Fruit fly (Drosophila melanogaster) whole organism, embryonic: Measurements from ENCODE around the gene CG15515.

Experiments
- ATbp ChIP-seq: fragments of 200-800 bp; sonication (Bioruptor generic); optimal IDR thresholded peaks from 2 replicates; lab custom pipeline; 2017; ENCODE audit warnings: missing biosample characterization, mild to moderate bottlenecking, missing genetic modification characterization, missing genetic modification reagents
- CG10209 ChIP-seq: fragments of 200-800 bp; sonication (Bioruptor generic); optimal IDR thresholded peaks from 3 replicates; lab custom pipeline; 2017; ENCODE audit warnings: missing biosample characterization, mild to moderate bottlenecking, missing genetic modification characterization, missing genetic modification reagents
- CG10543 ChIP-seq: fragments of 200-800 bp; sonication (Bioruptor generic); optimal IDR thresholded peaks from 3 replicates; lab custom pipeline; 2017; ENCODE audit warnings: missing biosample characterization, mild to moderate bottlenecking, missing genetic modification characterization, moderate library complexity
- CG11504 ChIP-seq: fragments of 200-800 bp; sonication (Bioruptor generic); optimal IDR thresholded peaks from 3 replicates; lab custom pipeline; 2019; ENCODE audit warnings: missing biosample characterization, mild to moderate bottlenecking, missing genetic modification characterization, moderate library complexity
- CG11723 ChIP-seq: fragments of 200-800 bp; sonication (Bioruptor generic); optimal IDR thresholded peaks from 2 replicates; lab custom pipeline; 2017; ENCODE audit warnings: missing biosample characterization, mild to moderate bottlenecking, missing genetic modification characterization
- CG12391 ChIP-seq: fragments of 200-800 bp; sonication (Bioruptor generic); optimal IDR thresholded peaks from 3 replicates; lab custom pipeline; 2018; ENCODE audit warnings: missing biosample characterization, mild to moderate bottlenecking, missing genetic modification characterization, moderate library complexity
- CG12769 ChIP-seq: fragments of 200-800 bp; sonication (Bioruptor generic); optimal IDR thresholded peaks from 2 replicates; lab custom pipeline; 2019; ENCODE audit warnings: missing biosample characterization, mild to moderate bottlenecking, missing genetic modification characterization, moderate library complexity
- CG15269 ChIP-seq: fragments of 200-800 bp; sonication (Bioruptor generic); optimal IDR thresholded peaks from 2 replicates; lab custom pipeline; 2018; ENCODE audit warnings: missing biosample characterization, mild to moderate bottlenecking, missing genetic modification characterization, moderate library complexity
- CG15514 ChIP-seq: fragments of 200-800 bp; sonication (Bioruptor generic); optimal IDR thresholded peaks from 3 replicates; lab custom pipeline; 2017; ENCODE audit warnings: missing biosample characterization, missing genetic modification characterization, mild to moderate bottlenecking, moderate library complexity, missing genetic modification reagents
- CG17328 ChIP-seq: fragments of 200-800 bp; sonication (Bioruptor generic); IDR thresholded peaks from 2 replicates; pipeline ENCODE4 v1.3.6; 2022; ENCODE audit warnings: missing biosample characterization, missing genetic modification characterization
- CG18619 ChIP-seq: fragments of 200-800 bp; sonication (Bioruptor generic); optimal IDR thresholded peaks from 3 replicates; lab custom pipeline; 2017; ENCODE audit warnings: missing biosample characterization, mild to moderate bottlenecking, missing genetic modification characterization
- CG2120 ChIP-seq: fragments of 200-800 bp; sonication (Bioruptor generic); optimal IDR thresholded peaks from 3 replicates; lab custom pipeline; 2016; ENCODE audit warnings: missing biosample characterization, missing genetic modification characterization
- CG2202 ChIP-seq: fragments of 200-800 bp; sonication (Bioruptor generic); optimal IDR thresholded peaks from 2 replicates; lab custom pipeline; 2018; ENCODE audit warnings: missing biosample characterization, mild to moderate bottlenecking, missing genetic modification characterization
- CG32532 ChIP-seq: fragments of 200-800 bp; sonication (Bioruptor generic); IDR thresholded peaks from 2 replicates; pipeline ENCODE4 v1.3.6; 2022; ENCODE audit warnings: missing biosample characterization, missing genetic modification characterization
- CG34224 ChIP-seq: fragments of 200-800 bp; sonication (Bioruptor generic); IDR thresholded peaks from 3 replicates; pipeline ENCODE4 v1.3.6; 2022; ENCODE audit warnings: missing biosample characterization, missing genetic modification characterization; ENCODE audit not compliant: partially characterized antibody
- CG4360 ChIP-seq: fragments of 200-800 bp; sonication (Bioruptor generic); IDR thresholded peaks from 2 replicates; pipeline ENCODE4 v1.3.6; 2022; ENCODE audit warnings: missing biosample characterization, missing genetic modification characterization
- CG5245 ChIP-seq: fragments of 200-800 bp; sonication (Bioruptor generic); optimal IDR thresholded peaks from 3 replicates; lab custom pipeline; 2016; ENCODE audit warnings: missing biosample characterization, missing genetic modification characterization
- CG7372 ChIP-seq: fragments of 200-800 bp; sonication (Bioruptor generic); IDR thresholded peaks from 2 replicates; pipeline ENCODE4 v1.3.6; 2022; ENCODE audit warnings: missing biosample characterization, missing genetic modification characterization
- CG7556 ChIP-seq: fragments of 200-800 bp; sonication (Bioruptor generic); optimal IDR thresholded peaks from 2 replicates; lab custom pipeline; 2017; ENCODE audit warnings: missing biosample characterization, mild to moderate bottlenecking, missing genetic modification characterization
- CG7839 ChIP-seq: fragments of 200-800 bp; sonication (Bioruptor generic); optimal IDR thresholded peaks from 3 replicates; lab custom pipeline; 2018; ENCODE audit warnings: missing biosample characterization, mild to moderate bottlenecking, missing genetic modification characterization, moderate library complexity
- CG7987 ChIP-seq: fragments of 200-800 bp; sonication (Bioruptor generic); optimal IDR thresholded peaks from 2 replicates; lab custom pipeline; 2018; ENCODE audit warnings: missing biosample characterization, mild to moderate bottlenecking, missing genetic modification characterization, moderate library complexity
- CG8478 ChIP-seq: fragments of >200 bp; optimal IDR thresholded peaks from 2 replicates; lab custom pipeline; 2018
- CHES-1-like ChIP-seq: fragments of 200-800 bp; sonication (Bioruptor generic); optimal IDR thresholded peaks from 2 replicates; lab custom pipeline; 2016; ENCODE audit warnings: missing biosample characterization, missing genetic modification characterization
- Deaf1 ChIP-seq: fragments of 200-800 bp; optimal IDR thresholded peaks from 3 replicates; lab custom pipeline; 2019; ENCODE audit warnings: missing biosample characterization, mild to moderate bottlenecking, missing genetic modification characterization, moderate library complexity
- Fer1 ChIP-seq: fragments of 200-800 bp; sonication (Bioruptor generic); optimal IDR thresholded peaks from 2 replicates; lab custom pipeline; 2017; ENCODE audit warnings: missing biosample characterization, mild to moderate bottlenecking, missing genetic modification characterization
- HHEX ChIP-seq: fragments of 200-800 bp; sonication (Bioruptor generic); optimal IDR thresholded peaks from 3 replicates; lab custom pipeline; 2017; ENCODE audit warnings: missing biosample characterization, mild to moderate bottlenecking, missing genetic modification characterization, missing genetic modification reagents
- Hr51 ChIP-seq, 2 experiments: fragments of 200-800 bp; sonication (Bioruptor generic); optimal IDR thresholded peaks; 2 replicates in 1 of 2; 3 replicates in 1 of 2; lab custom pipeline; 2016 to 2018; ENCODE audit warnings: missing biosample characterization in 2 of 2, missing genetic modification characterization in 2 of 2, mild to moderate bottlenecking in 1 of 2, moderate library complexity in 1 of 2
- Meics ChIP-seq: fragments of 200-800 bp; sonication (Bioruptor generic); optimal IDR thresholded peaks from 2 replicates; lab custom pipeline; 2017; ENCODE audit warnings: missing biosample characterization, mild to moderate bottlenecking, missing genetic modification characterization
- NK7.1 ChIP-seq: fragments of 200-800 bp; sonication (Bioruptor generic); optimal IDR thresholded peaks from 3 replicates; lab custom pipeline; 2016; ENCODE audit warnings: missing biosample characterization, missing genetic modification characterization
- Pdp1 ChIP-seq, 2 experiments: fragments of 200-800 bp; sonication (Bioruptor generic); optimal IDR thresholded peaks; 3 replicates each; lab custom pipeline; 2016; ENCODE audit warnings: missing biosample characterization in 2 of 2, missing genetic modification characterization in 2 of 2, mild to moderate bottlenecking in 1 of 2, moderate library complexity in 1 of 2
- bab2 ChIP-seq: fragments of 200-800 bp; sonication (Bioruptor generic); optimal IDR thresholded peaks from 2 replicates; lab custom pipeline; 2016; ENCODE audit warnings: missing biosample characterization, missing genetic modification characterization
- chinmo ChIP-seq: fragments of 200-800 bp; sonication (Bioruptor generic); IDR thresholded peaks from 4 replicates; pipeline ENCODE4 v1.3.6; 2022; ENCODE audit warnings: missing biosample characterization, missing genetic modification characterization; ENCODE audit not compliant: partially characterized antibody
- dysf ChIP-seq: fragments of 200-800 bp; sonication (Bioruptor generic); IDR thresholded peaks from 3 replicates; pipeline ENCODE4 v1.3.6; 2022; ENCODE audit warnings: missing biosample characterization, missing genetic modification characterization
- eyg ChIP-seq: fragments of 200-800 bp; sonication (Bioruptor generic); optimal IDR thresholded peaks from 3 replicates; lab custom pipeline; 2016; ENCODE audit warnings: missing biosample characterization, missing genetic modification characterization
- fd3F ChIP-seq: fragments of 200-800 bp; sonication (Bioruptor generic); optimal IDR thresholded peaks from 2 replicates; lab custom pipeline; 2018; ENCODE audit warnings: missing biosample characterization, mild to moderate bottlenecking, missing genetic modification characterization, moderate library complexity
- grn ChIP-seq: fragments of 200-800 bp; sonication (Bioruptor generic); optimal IDR thresholded peaks from 3 replicates; lab custom pipeline; 2017; ENCODE audit warnings: missing biosample characterization, missing genetic modification characterization
- gsb ChIP-seq: fragments of 200-800 bp; sonication (Bioruptor generic); IDR thresholded peaks from 2 replicates; pipeline ENCODE4 v1.3.6; 2022; ENCODE audit warnings: missing biosample characterization, missing genetic modification characterization
- hkb ChIP-seq, 2 experiments: fragments of 200-800 bp in 1 of 2; fragments of >200 bp in 1 of 2; sonication (Bioruptor generic) in 1 of 2; IDR thresholded peaks in 1 of 2; optimal IDR thresholded peaks in 1 of 2; 2 replicates each; pipeline versions ENCODE4 v1.3.6 to Lab custom; 2017 to 2022; ENCODE audit warnings: missing biosample characterization in 1 of 2, missing genetic modification characterization in 1 of 2
- hth ChIP-seq: fragments of >200 bp; optimal IDR thresholded peaks from 2 replicates; lab custom pipeline; 2017; ENCODE audit warnings: inconsistent platforms
- inv ChIP-seq: fragments of 200-800 bp; sonication (Bioruptor generic); IDR thresholded peaks from 2 replicates; pipeline ENCODE4 v1.3.6; 2022; ENCODE audit warnings: missing biosample characterization, missing genetic modification characterization; ENCODE audit not compliant: partially characterized antibody
- lov ChIP-seq, 2 experiments: fragments of 200-800 bp in 1 of 2; fragments of >200 bp in 1 of 2; sonication (Bioruptor generic) in 1 of 2; IDR thresholded peaks in 1 of 2; optimal IDR thresholded peaks in 1 of 2; 2 replicates in 1 of 2; 3 replicates in 1 of 2; pipeline versions ENCODE4 v1.3.6 to Lab custom; 2017 to 2022; ENCODE audit warnings: missing biosample characterization in 1 of 2, missing genetic modification characterization in 1 of 2
- odd ChIP-seq: fragments of 200-800 bp; sonication (Bioruptor generic); optimal IDR thresholded peaks from 2 replicates; lab custom pipeline; 2017; ENCODE audit warnings: missing biosample characterization, mild to moderate bottlenecking, missing genetic modification characterization
- schlank ChIP-seq: fragments of 200-800 bp; sonication (Bioruptor generic); optimal IDR thresholded peaks from 2 replicates; lab custom pipeline; 2018; ENCODE audit warnings: missing biosample characterization, mild to moderate bottlenecking, missing genetic modification characterization
- shn ChIP-seq: fragments of 200-800 bp; sonication (Bioruptor generic); optimal IDR thresholded peaks from 3 replicates; lab custom pipeline; 2016; ENCODE audit warnings: missing biosample characterization, missing genetic modification characterization
- toy ChIP-seq: fragments of 200-800 bp; sonication (Bioruptor generic); IDR thresholded peaks from 2 replicates; pipeline ENCODE4 v1.3.6; 2022; ENCODE audit warnings: missing biosample characterization, missing genetic modification characterization
- tx ChIP-seq: fragments of 200-800 bp; sonication (Bioruptor generic); optimal IDR thresholded peaks from 2 replicates; lab custom pipeline; 2016; ENCODE audit warnings: missing biosample characterization, missing genetic modification characterization
- zf30C ChIP-seq: fragments of 200-800 bp; sonication (Bioruptor generic); optimal IDR thresholded peaks from 3 replicates; lab custom pipeline; 2018; ENCODE audit warnings: missing biosample characterization, mild to moderate bottlenecking, missing genetic modification characterization

Gene CG15515

DNA sequence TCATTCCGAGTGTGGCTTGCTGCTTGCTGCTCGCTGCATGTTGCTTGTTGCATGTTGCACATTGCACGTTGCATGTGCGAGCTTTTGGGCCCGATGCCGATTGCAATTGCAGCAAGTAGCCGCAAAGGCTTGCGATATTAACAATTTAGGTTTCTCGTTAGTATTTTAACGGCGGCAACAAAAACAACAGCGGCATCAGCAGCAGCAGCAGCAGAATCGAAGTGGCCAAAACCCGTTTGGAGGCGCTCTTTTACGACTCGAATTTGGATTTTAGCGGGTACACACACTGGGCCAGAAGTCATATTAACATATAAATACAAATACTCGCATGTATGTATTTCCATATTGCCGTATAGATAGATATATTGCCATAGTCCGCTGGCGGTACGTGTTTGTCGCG is 25.0 kb upstream of the CG15515 start:
- TF ChIP-seq lov (optimal IDR thresholded peaks at IDR 0.05; lab: Kevin White, UChicago) = no peak
- no peak for TF ChIP-seq lov (GFP tag; IDR thresholded peaks at IDR 0.05; lab: Robert Waterston, UW)
- no peak for TF ChIP-seq CG12391 (tag; lab: Kevin White, UChicago)
- TF ChIP-seq CG34224 (GFP tag; lab: Robert Waterston, UW) = 0 out of 3 replicates have a peak, but pooled peaks have one; percentile 10
- TF ChIP-seq CG5245 (GFP tag; lab: Kevin White, UChicago) = no peak
- peak; percentile 92; the same call in 3 of the 4 replicates for TF ChIP-seq chinmo
- TF ChIP-seq hth (lab: Kevin White, UChicago) = no peak
- no peak for TF ChIP-seq Hr51 (GFP tag; optimal IDR thresholded peaks at IDR 0.05; lab: Kevin White, UChicago)
- no peak for TF ChIP-seq fd3F

DNA sequence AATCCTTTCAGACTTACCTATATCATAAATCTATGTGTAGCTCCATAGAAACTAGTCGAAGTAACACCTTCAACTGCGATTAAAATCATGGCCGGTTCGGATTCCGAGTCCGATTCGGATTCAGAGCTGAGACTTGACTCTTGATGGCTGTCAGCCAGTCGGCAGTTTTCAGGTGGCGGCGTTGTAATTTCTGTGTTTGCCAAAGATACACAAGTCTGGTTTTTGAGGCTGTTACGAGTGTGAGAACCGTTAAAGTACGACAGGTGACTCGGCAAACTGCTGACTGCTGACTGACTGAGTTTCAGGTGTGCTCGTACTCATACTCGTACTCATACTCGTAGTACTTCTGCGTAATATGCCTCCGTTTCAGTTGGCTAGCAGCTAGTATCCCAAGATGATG is 14.1 kb upstream of the CG15515 start:
- TF ChIP-seq Meics (GFP tag; lab: Kevin White, UChicago) (peak; percentile 46), CG15269 (tag; lab: Kevin White, UChicago) (peak; percentile 34), inv (GFP tag; lab: Robert Waterston, UW) (no peak), Fer1 (GFP tag; lab: Kevin White, UChicago) (peak; percentile 53), CHES-1-like (GFP tag; lab: Kevin White, UChicago) (peak; percentile 2), hkb (optimal IDR thresholded peaks at IDR 0.05; lab: Kevin White, UChicago) (no peak), hkb (GFP tag; IDR thresholded peaks at IDR 0.05; lab: Robert Waterston, UW) (0 out of 2 replicates have a peak, but pooled peaks have one; percentile 14), bab2 (GFP tag; lab: Kevin White, UChicago) (peak; percentile 7), HHEX (GFP tag; lab: Kevin White, UChicago) (peak; percentile 39), CG18619 (peak; percentile 1), toy (GFP tag; lab: Robert Waterston, UW) (0 out of 2 replicates have a peak, but pooled peaks have one; percentile 44), Deaf1 (tag; lab: Kevin White, UChicago) (peak; percentile 31), dysf (GFP tag; lab: Robert Waterston, UW) (peak; percentile 8; the same call in 1 of the 3 replicates), CG10209 (GFP tag; lab: Kevin White, UChicago) (peak; percentile 55), CG15514 (peak; percentile 42), CG2202 (tag; lab: Kevin White, UChicago) (peak; percentile 1), CG2120 (GFP tag; lab: Kevin White, UChicago) (peak; percentile 48), CG8478 (lab: Kevin White, UChicago) (no peak), shn (GFP tag; lab: Kevin White, UChicago) (peak; percentile 2), schlank (tag; lab: Kevin White, UChicago) (peak; percentile 51), gsb (GFP tag; lab: Robert Waterston, UW) (0 out of 2 replicates have a peak, but pooled peaks have one; percentile 19), eyg (GFP tag; lab: Kevin White, UChicago) (peak; percentile 1), CG10543 (GFP tag; lab: Kevin White, UChicago) (peak; percentile 6), CG32532 (GFP tag; lab: Robert Waterston, UW) (peak; percentile 32; the same call in 1 of the 2 replicates), odd (GFP tag; lab: Kevin White, UChicago) (peak; percentile 42), CG7987 (GFP tag; lab: Kevin White, UChicago) (peak; percentile 41), grn (peak; percentile 15), zf30C (GFP tag; lab: Kevin White, UChicago) (no peak), CG7372 (no peak), CG12769 (tag; lab: Kevin White, UChicago) (peak; percentile 58), Pdp1 (GFP tag; optimal IDR thresholded peaks at IDR 0.05; lab: Kevin White, UChicago) (peak in 1 of 2 experiments; percentile 20), NK7.1 (peak; percentile 11), CG11504 (tag; lab: Kevin White, UChicago) (no peak), CG7556 (peak; percentile 18), lov (optimal IDR thresholded peaks at IDR 0.05; lab: Kevin White, UChicago) (no peak), lov (GFP tag; IDR thresholded peaks at IDR 0.05; lab: Robert Waterston, UW) (no peak), tx (GFP tag; lab: Kevin White, UChicago) (no peak), CG7839 (tag; lab: Kevin White, UChicago) (no peak), CG17328 (GFP tag; lab: Robert Waterston, UW) (no peak), ATbp (GFP tag; lab: Kevin White, UChicago) (peak; percentile 70), CG11723 (peak; percentile 22), CG4360 (GFP tag; lab: Robert Waterston, UW) (no peak)
